In the genomic region with DNA sequence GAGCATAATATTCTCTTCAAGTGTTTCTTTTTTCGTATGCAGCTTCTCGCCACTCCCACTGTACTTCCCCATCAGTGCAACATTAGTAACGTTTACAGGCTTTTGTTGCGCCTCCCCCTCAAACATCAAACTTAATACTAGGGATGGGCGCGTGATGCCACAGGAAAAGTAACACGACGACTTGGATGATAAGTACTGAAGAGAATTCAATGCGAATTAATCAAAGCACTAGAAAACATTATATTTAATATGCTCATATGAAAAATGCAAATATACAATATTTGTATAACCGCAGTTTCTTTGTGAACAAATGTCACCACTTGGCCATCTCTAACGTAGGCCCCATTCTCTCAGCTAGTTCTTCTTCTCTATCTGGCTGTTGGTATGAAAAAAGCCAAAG, we compare ENCODE assay signal across 3 fruit fly cellular contexts.
TF ChIP-seq lines count a peak whose summit lies in the region.

No protein-coding gene starts in this region.

- TF ChIP-seq CTCF in whole organism, embryonic (GFP tag; optimal IDR thresholded peaks at IDR 0.05; lab: Kevin White, UChicago), result no peak

TF ChIP-seq in whole organism, embryonic, 481 proteins besides CTCF, POLR2A, EP300 and RAD21:
- TF ChIP-seq Dll (GFP tag; IDR thresholded peaks at IDR 0.05; lab: Robert Waterston, UW; ENCODE audit: partially characterized antibody), result peak; percentile 41; the same call in 1 of the 4 replicates
- no peak for TF ChIP-seq CG10147 (GFP tag; optimal IDR thresholded peaks at IDR 0.05; lab: Kevin White, UChicago)
- TF ChIP-seq Drgx (GFP tag; IDR thresholded peaks at IDR 0.05; lab: Robert Waterston, UW), result 0 out of 2 replicates have a peak, but pooled peaks have one; percentile 14
- TF ChIP-seq Blimp-1 (GFP tag; optimal IDR thresholded peaks at IDR 0.05; lab: Kevin White, UChicago), result peak; percentile 1
- TF ChIP-seq CG6765 (GFP tag; optimal IDR thresholded peaks at IDR 0.05; lab: Kevin White, UChicago), result no peak
- TF ChIP-seq Doc3 (GFP tag; IDR thresholded peaks at IDR 0.05; lab: Robert Waterston, UW; ENCODE audit: partially characterized antibody), result peak; percentile 37; the same call in 1 of the 3 replicates
- no peak for TF ChIP-seq eve (GFP tag; optimal IDR thresholded peaks at IDR 0.05; lab: Kevin White, UChicago)
- TF ChIP-seq sim (GFP tag; IDR thresholded peaks at IDR 0.05; lab: Robert Waterston, UW), result no peak
- peak; percentile 22; the same call in 1 of the 2 replicates for TF ChIP-seq Xrp1 (GFP tag; IDR thresholded peaks at IDR 0.05; lab: Robert Waterston, UW)
- TF ChIP-seq cato (GFP tag; optimal IDR thresholded peaks at IDR 0.05; lab: Kevin White, UChicago; ENCODE audit: borderline replicate concordance), result no peak
- TF ChIP-seq Ets65A (GFP tag; lab: Kevin White, UChicago), result no peak
- TF ChIP-seq hkb (optimal IDR thresholded peaks at IDR 0.05; lab: Kevin White, UChicago), result no peak
- TF ChIP-seq hkb (GFP tag; IDR thresholded peaks at IDR 0.05; lab: Robert Waterston, UW), result no peak
- TF ChIP-seq CG2712 (tag; optimal IDR thresholded peaks at IDR 0.05; lab: Kevin White, UChicago), result peak; percentile 1
- TF ChIP-seq sens (GFP tag; lab: Kevin White, UChicago), result peak; percentile 44
- TF ChIP-seq CG11504 (tag; optimal IDR thresholded peaks at IDR 0.05; lab: Kevin White, UChicago), result peak; percentile 3
- no peak for TF ChIP-seq HLH3B (GFP tag; IDR thresholded peaks at IDR 0.05; lab: Robert Waterston, UW)

TF ChIP-seq in whole organism, prepupa, 60 proteins besides CTCF, POLR2A, EP300 and RAD21 (continues in another document):
- no peak for TF ChIP-seq CG6808 (GFP tag; optimal IDR thresholded peaks at IDR 0.05; lab: Kevin White, UChicago)
- no peak for TF ChIP-seq svp (GFP tag; lab: Kevin White, UChicago)
- TF ChIP-seq CG11294 (GFP tag; IDR thresholded peaks at IDR 0.05; lab: Robert Waterston, UW), result no peak
- no peak for TF ChIP-seq dac (GFP tag; optimal IDR thresholded peaks at IDR 0.05; lab: Kevin White, UChicago)
- TF ChIP-seq Gug (GFP tag; IDR thresholded peaks at IDR 0.05; lab: Robert Waterston, UW), result no peak
- no peak for TF ChIP-seq vri (GFP tag; optimal IDR thresholded peaks at IDR 0.05; lab: Kevin White, UChicago)
- TF ChIP-seq CG3919 (GFP tag; optimal IDR thresholded peaks at IDR 0.05; lab: Kevin White, UChicago), result no peak
- TF ChIP-seq CG11902 (GFP tag; optimal IDR thresholded peaks at IDR 0.05; lab: Kevin White, UChicago), result no peak
- no peak for TF ChIP-seq CG10669 (GFP tag; optimal IDR thresholded peaks at IDR 0.05; lab: Kevin White, UChicago)
- TF ChIP-seq CG6792 (GFP tag; optimal IDR thresholded peaks at IDR 0.05; lab: Kevin White, UChicago), result no peak
- peak; percentile 48 for TF ChIP-seq CG15336 (GFP tag; IDR thresholded peaks at IDR 0.05; lab: Robert Waterston, UW)
- no peak for TF ChIP-seq CG31627 (GFP tag; optimal IDR thresholded peaks at IDR 0.05; lab: Kevin White, UChicago)
- peak; percentile 2 for TF ChIP-seq achi (GFP tag; optimal IDR thresholded peaks at IDR 0.05; lab: Kevin White, UChicago)
- TF ChIP-seq CG34406 (GFP tag; optimal IDR thresholded peaks at IDR 0.05; lab: Kevin White, UChicago), result no peak
- TF ChIP-seq CG6163 (GFP tag; IDR thresholded peaks at IDR 0.05; lab: Robert Waterston, UW), result peak; percentile 60; the same call in 2 of the 3 replicates
- peak; percentile 5 for TF ChIP-seq Lpt (GFP tag; optimal IDR thresholded peaks at IDR 0.05; lab: Kevin White, UChicago)
- no peak for TF ChIP-seq CG1621 (tag; optimal IDR thresholded peaks at IDR 0.05; lab: Kevin White, UChicago)
- TF ChIP-seq ss (GFP tag; optimal IDR thresholded peaks at IDR 0.05; lab: Kevin White, UChicago), result no peak
- TF ChIP-seq lz (GFP tag; optimal IDR thresholded peaks at IDR 0.05; lab: Kevin White, UChicago), result no peak
- TF ChIP-seq Sox14 (GFP tag; optimal IDR thresholded peaks at IDR 0.05; lab: Kevin White, UChicago), result peak; percentile 31
- no peak for TF ChIP-seq Ets96B (tag; optimal IDR thresholded peaks at IDR 0.05; lab: Kevin White, UChicago)
- no peak for TF ChIP-seq Sox102F (GFP tag; optimal IDR thresholded peaks at IDR 0.05; lab: Kevin White, UChicago)
- TF ChIP-seq esn (GFP tag; optimal IDR thresholded peaks at IDR 0.05; lab: Kevin White, UChicago), result no peak
- TF ChIP-seq acj6 (GFP tag; optimal IDR thresholded peaks at IDR 0.05; lab: Kevin White, UChicago), result peak; percentile 9
- no peak for TF ChIP-seq CG10631 (GFP tag; optimal IDR thresholded peaks at IDR 0.05; lab: Kevin White, UChicago)
- TF ChIP-seq eg (GFP tag; IDR thresholded peaks at IDR 0.05; lab: Robert Waterston, UW), result peak; percentile 59; the same call in 2 of the 3 replicates
- TF ChIP-seq dsx (GFP tag; optimal IDR thresholded peaks at IDR 0.05; lab: Kevin White, UChicago; ENCODE audit: poor library complexity, severe bottlenecking), result no peak
- no peak for TF ChIP-seq CG8632 (GFP tag; optimal IDR thresholded peaks at IDR 0.05; lab: Kevin White, UChicago)
- TF ChIP-seq CG4318 (GFP tag; optimal IDR thresholded peaks at IDR 0.05; lab: Kevin White, UChicago), result no peak
- TF ChIP-seq CG8319 (GFP tag; optimal IDR thresholded peaks at IDR 0.05; lab: Kevin White, UChicago), result no peak
- TF ChIP-seq Ets21C (GFP tag; optimal IDR thresholded peaks at IDR 0.05; lab: Kevin White, UChicago), result no peak
- no peak for TF ChIP-seq net (GFP tag; optimal IDR thresholded peaks at IDR 0.05; lab: Kevin White, UChicago)
- peak; percentile 29 for TF ChIP-seq pdm3 (GFP tag; optimal IDR thresholded peaks at IDR 0.05; lab: Kevin White, UChicago)
- TF ChIP-seq salr (GFP tag; optimal IDR thresholded peaks at IDR 0.05; lab: Kevin White, UChicago), result no peak
- 0 out of 3 replicates have a peak, but pooled peaks have one; percentile 32 for TF ChIP-seq CG8119 (GFP tag; IDR thresholded peaks at IDR 0.05; lab: Robert Waterston, UW)
- TF ChIP-seq OdsH (GFP tag; optimal IDR thresholded peaks at IDR 0.05; lab: Kevin White, UChicago), result peak; percentile 21

TF ChIP-seq in whole organism, pupa, 21 proteins besides CTCF, POLR2A, EP300 and RAD21:
- no peak for TF ChIP-seq rn (GFP tag; IDR thresholded peaks at IDR 0.05; lab: Robert Waterston, UW)
- TF ChIP-seq CG34367 (tag; optimal IDR thresholded peaks at IDR 0.05; lab: Kevin White, UChicago), result no peak
- no peak for TF ChIP-seq EcR (GFP tag; optimal IDR thresholded peaks at IDR 0.05; lab: Kevin White, UChicago)
- peak; percentile 61; the same call in 2 of the 3 replicates for TF ChIP-seq fd96Ca (GFP tag; IDR thresholded peaks at IDR 0.05; lab: Robert Waterston, UW)
- no peak for TF ChIP-seq D1 (tag; optimal IDR thresholded peaks at IDR 0.05; lab: Kevin White, UChicago)
- peak; percentile 24 for TF ChIP-seq Pif1A (GFP tag; optimal IDR thresholded peaks at IDR 0.05; lab: Kevin White, UChicago)
- peak; percentile 52 for TF ChIP-seq CG14655 (GFP tag; optimal IDR thresholded peaks at IDR 0.05; lab: Kevin White, UChicago)
- peak; percentile 28 for TF ChIP-seq Ets98B (GFP tag; IDR thresholded peaks at IDR 0.05; lab: Robert Waterston, UW)
- no peak for TF ChIP-seq gl (tag; optimal IDR thresholded peaks at IDR 0.05; lab: Kevin White, UChicago)
- TF ChIP-seq Pif1B (GFP tag; optimal IDR thresholded peaks at IDR 0.05; lab: Kevin White, UChicago), result no peak
- peak; percentile 52 for TF ChIP-seq CG12605 (GFP tag; IDR thresholded peaks at IDR 0.05; lab: Robert Waterston, UW)
- no peak for TF ChIP-seq CG15710 (tag; optimal IDR thresholded peaks at IDR 0.05; lab: Kevin White, UChicago)
- no peak for TF ChIP-seq CG10348 (GFP tag; IDR thresholded peaks at IDR 0.05; lab: Robert Waterston, UW)
- TF ChIP-seq CG4496 (GFP tag; IDR thresholded peaks at IDR 0.05; lab: Robert Waterston, UW), result peak; percentile 48; the same call in 1 of the 3 replicates
- TF ChIP-seq CG8301 (tag; optimal IDR thresholded peaks at IDR 0.05; lab: Kevin White, UChicago), result peak; percentile 23
- no peak for TF ChIP-seq CG17806 (tag; optimal IDR thresholded peaks at IDR 0.05; lab: Kevin White, UChicago)
- TF ChIP-seq CG13204 (GFP tag; optimal IDR thresholded peaks at IDR 0.05; lab: Kevin White, UChicago), result no peak
- 0 out of 2 replicates have a peak, but pooled peaks have one; percentile 43 for TF ChIP-seq CG32121 (GFP tag; IDR thresholded peaks at IDR 0.05; lab: Robert Waterston, UW)
- TF ChIP-seq CG9948 (tag; optimal IDR thresholded peaks at IDR 0.05; lab: Kevin White, UChicago), result no peak
- no peak for TF ChIP-seq CG8159 (tag; optimal IDR thresholded peaks at IDR 0.05; lab: Kevin White, UChicago)
- no peak for TF ChIP-seq Snoo (tag; optimal IDR thresholded peaks at IDR 0.05; lab: Kevin White, UChicago)

Comparison
In these comparisons a context has a peak if more than half of its experiments do, and no peak if none do; other contexts are left out.
1. Of the 7 proteins assayed by ChIP-seq in both whole organism, embryonic and whole organism, prepupa: peak only in whole organism, embryonic: Blimp-1; only in whole organism, prepupa: Lpt; in both: none; in neither: 5.